Fruit fly (Drosophila melanogaster) whole organism, embryonic: ENCODE results near the gene CG14659.

ENCODE experiments used
- CG10565 ChIP-seq: fragments of 200-800 bp; sonication (Bioruptor generic); optimal IDR thresholded peaks from 3 replicates; lab custom pipeline; 2016; ENCODE audit warnings: missing biosample characterization, mild to moderate bottlenecking, missing genetic modification characterization
- CG17829 ChIP-seq: fragments of 200-800 bp; optimal IDR thresholded peaks from 2 replicates; lab custom pipeline; 2019; ENCODE audit warnings: missing biosample characterization, mild to moderate bottlenecking, missing genetic modification characterization, moderate library complexity
- Dll ChIP-seq: fragments of 200-800 bp; sonication (Bioruptor generic); IDR thresholded peaks from 4 replicates; pipeline ENCODE4 v1.3.6; 2022; ENCODE audit warnings: missing biosample characterization, missing genetic modification characterization; ENCODE audit not compliant: partially characterized antibody
- Taf1 ChIP-seq: fragments of 200-800 bp; sonication (Bioruptor generic); IDR thresholded peaks from 2 replicates; pipeline ENCODE4 v1.3.6; 2022; ENCODE audit warnings: missing biosample characterization, missing genetic modification characterization
- schlank ChIP-seq: fragments of 200-800 bp; sonication (Bioruptor generic); optimal IDR thresholded peaks from 2 replicates; lab custom pipeline; 2018; ENCODE audit warnings: missing biosample characterization, mild to moderate bottlenecking, missing genetic modification characterization
- sima ChIP-seq: fragments of 200-800 bp; sonication (Bioruptor generic); optimal IDR thresholded peaks from 2 replicates; lab custom pipeline; 2016; ENCODE audit warnings: missing biosample characterization, missing genetic modification characterization
- stc ChIP-seq: fragments of 200-800 bp; sonication (Bioruptor generic); IDR thresholded peaks from 2 replicates; pipeline ENCODE4 v1.3.6; 2022; ENCODE audit warnings: missing biosample characterization, missing genetic modification characterization
- yki ChIP-seq: fragments of >200 bp; optimal IDR thresholded peaks from 3 replicates; lab custom pipeline; 2018

DNA sequence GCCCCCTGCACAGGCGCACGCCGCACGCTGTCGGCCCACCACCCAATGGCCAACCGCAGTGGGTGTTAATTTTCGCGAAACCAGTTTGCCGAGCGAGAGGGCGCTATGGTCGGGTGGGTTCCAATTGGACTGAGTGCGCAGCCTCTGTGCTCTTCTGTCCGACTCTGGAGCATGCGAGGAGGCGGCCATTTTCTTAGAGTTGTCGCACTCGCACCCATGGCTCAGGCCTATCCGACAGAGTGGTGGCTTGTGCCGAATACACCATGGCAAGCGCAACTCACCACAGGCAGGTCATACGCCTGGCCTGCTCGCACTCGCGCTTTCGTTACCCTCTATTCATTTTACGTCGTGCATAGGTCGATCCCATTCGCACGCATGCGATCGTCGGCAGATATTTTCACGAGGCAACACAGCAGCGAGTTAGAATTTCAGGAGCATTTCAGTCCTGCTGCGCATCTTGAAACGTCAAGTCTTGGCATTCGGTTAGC, 21.3 kb upstream of the CG14659 start, which contains the start of gene opa:
- TF ChIP-seq Taf1 (no peak), schlank (no peak), CG17829 (tag; lab: Kevin White, UChicago) (peak; percentile 2), CG10565 (GFP tag; lab: Kevin White, UChicago) (no peak), Dll (GFP tag; lab: Robert Waterston, UW) (no peak), stc (peak; percentile 7; the same call in 1 of the 2 replicates), sima (no peak), yki (lab: Kevin White, UChicago) (no peak)
